Worm (Caenorhabditis elegans): ENCODE measurements around the gene gldi-5.

The gldi-5 gene

ce11 chrIII:3737742-3738141, 11.4 kb upstream of the gldi-5 start:
- TF ChIP-seq npax-4 (tag; optimal IDR thresholded peaks at IDR 0.05): no peak
- TF ChIP-seq ceh-14 (tag; optimal IDR thresholded peaks at IDR 0.05): no peak
- TF ChIP-seq zip-5 (tag; optimal IDR thresholded peaks at IDR 0.05): no peak

- no peak for TF ChIP-seq nhr-232 (tag; optimal IDR thresholded peaks at IDR 0.05)
- TF ChIP-seq zip-5 (tag; optimal IDR thresholded peaks at IDR 0.05): no peak
- no peak for TF ChIP-seq pax-1 (tag; optimal IDR thresholded peaks at IDR 0.05)
- TF ChIP-seq unc-42 (tag; optimal IDR thresholded peaks at IDR 0.05): no peak
- TF ChIP-seq sox-2 (GFP tag; IDR thresholded peaks at IDR 0.05): no peak
- TF ChIP-seq fkh-10 (GFP tag; optimal IDR thresholded peaks at IDR 0.05): no peak
- TF ChIP-seq eyg-1 (tag; optimal IDR thresholded peaks at IDR 0.05): no peak
- no peak for TF ChIP-seq ceh-45 (GFP tag; IDR thresholded peaks at IDR 0.05)
- TF ChIP-seq npax-4 (tag; optimal IDR thresholded peaks at IDR 0.05): no peak
- no peak for TF ChIP-seq ceh-18 (tag; optimal IDR thresholded peaks at IDR 0.05)
- TF ChIP-seq pha-2 (tag; optimal IDR thresholded peaks at IDR 0.05): no peak
- no peak for TF ChIP-seq ceh-48 (tag; optimal IDR thresholded peaks at IDR 0.05)
- TF ChIP-seq pros-1 (tag; optimal IDR thresholded peaks at IDR 0.05): no peak
- TF ChIP-seq ama-1 (optimal IDR thresholded peaks at IDR 0.05): no peak
These were observed 10.0 kb upstream of the gldi-5 start, which contains the start of gene F34D10.4 for ce11 chrIII:3736302-3736701. F34D10.4 (plus strand) TSS chrIII:3736602.

- TF ChIP-seq elt-4 (tag; optimal IDR thresholded peaks at IDR 0.05) (no peak), ceh-31 (tag; optimal IDR thresholded peaks at IDR 0.05) (peak; percentile 6), pax-1 (tag; optimal IDR thresholded peaks at IDR 0.05) (no peak), fkh-6 (tag; optimal IDR thresholded peaks at IDR 0.05) (no peak), nhr-232 (tag; optimal IDR thresholded peaks at IDR 0.05) (no peak), ref-2 (tag; optimal IDR thresholded peaks at IDR 0.05) (no peak), sox-4 (tag; optimal IDR thresholded peaks at IDR 0.05) (no peak), dve-1 (tag; optimal IDR thresholded peaks at IDR 0.05) (no peak), pat-9 (tag; optimal IDR thresholded peaks at IDR 0.05) (no peak), hlh-30 (tag; optimal IDR thresholded peaks at IDR 0.05; ENCODE audit: insufficient read depth) (peak; percentile 69), C08G9.2 (tag; optimal IDR thresholded peaks at IDR 0.05) (no peak), elt-2 (tag; optimal IDR thresholded peaks at IDR 0.05) (no peak)
These were observed 9.4 kb upstream of the gldi-5 start for ce11 chrIII:3735509-3736255.

- TF ChIP-seq hlh-8 (tag; optimal IDR thresholded peaks at IDR 0.05): no peak
- no peak for TF ChIP-seq T23F11.4 (GFP tag; optimal IDR thresholded peaks at IDR 0.05)
- TF ChIP-seq hlh-30 (tag; optimal IDR thresholded peaks at IDR 0.05; ENCODE audit: insufficient read depth): no peak
- TF ChIP-seq ceh-18 (tag; optimal IDR thresholded peaks at IDR 0.05): no peak
- TF ChIP-seq madf-2 (tag; optimal IDR thresholded peaks at IDR 0.05): no peak
- no peak for TF ChIP-seq fkh-6 (tag; optimal IDR thresholded peaks at IDR 0.05)
- no peak for TF ChIP-seq odd-2 (tag; optimal IDR thresholded peaks at IDR 0.05)
- TF ChIP-seq Y22D7AL.16 (tag; optimal IDR thresholded peaks at IDR 0.05): no peak
- TF ChIP-seq syd-9 (tag; optimal IDR thresholded peaks at IDR 0.05): no peak
- no peak for TF ChIP-seq ceh-6 (GFP tag; optimal IDR thresholded peaks at IDR 0.05)
- TF ChIP-seq pat-9 (tag; optimal IDR thresholded peaks at IDR 0.05): no peak
- no peak for TF ChIP-seq eyg-1 (tag; optimal IDR thresholded peaks at IDR 0.05)
- TF ChIP-seq tbx-7 (tag; optimal IDR thresholded peaks at IDR 0.05): no peak
- no peak for TF ChIP-seq unc-55 (GFP tag; optimal IDR thresholded peaks at IDR 0.05)
- no peak for TF ChIP-seq tbx-2 (tag; optimal IDR thresholded peaks at IDR 0.05)
These were observed 8.7 kb upstream of the gldi-5 start, which contains the start of gene evl-18 for ce11 chrIII:3734990-3735389. evl-18 (minus strand) TSS chrIII:3735039.
